Fruit fly (Drosophila melanogaster): ENCODE data around the gene CG14298.

Gene CG14298

dm6 chr3R:18923802-18924635 lies 48.7 kb downstream of the CG14298 start (continued):
- TF ChIP-seq twi (tag; optimal IDR thresholded peaks at IDR 0.05) (peak; percentile 13), sd (tag; optimal IDR thresholded peaks at IDR 0.05) (no peak), CG17328 (GFP tag; IDR thresholded peaks at IDR 0.05) (no peak), Jarid2 (GFP tag; optimal IDR thresholded peaks at IDR 0.05) (peak; percentile 72), CG3163 (GFP tag; optimal IDR thresholded peaks at IDR 0.05) (peak; percentile 53), CG6813 (GFP tag; optimal IDR thresholded peaks at IDR 0.05) (no peak), pita (GFP tag; optimal IDR thresholded peaks at IDR 0.05) (no peak), CG6854 (GFP tag; optimal IDR thresholded peaks at IDR 0.05) (no peak), CG17612 (GFP tag; IDR thresholded peaks at IDR 0.05) (no peak), CG7839 (tag; optimal IDR thresholded peaks at IDR 0.05) (no peak), kah (GFP tag; optimal IDR thresholded peaks at IDR 0.05) (peak; percentile 53), Side (GFP tag; optimal IDR thresholded peaks at IDR 0.05) (no peak), tx (GFP tag; optimal IDR thresholded peaks at IDR 0.05) (no peak), corto (GFP tag; optimal IDR thresholded peaks at IDR 0.05) (no peak), cg (GFP tag; optimal IDR thresholded peaks at IDR 0.05) (peak; percentile 79), eve (GFP tag; optimal IDR thresholded peaks at IDR 0.05) (no peak), ro (GFP tag; IDR thresholded peaks at IDR 0.05) (no peak), CG1832 (GFP tag; optimal IDR thresholded peaks at IDR 0.05) (peak; percentile 83), sqz (GFP tag; optimal IDR thresholded peaks at IDR 0.05) (peak; percentile 67), chinmo (GFP tag; IDR thresholded peaks at IDR 0.05; ENCODE audit: partially characterized antibody) (peak; percentile 22; the same call in 1 of the 4 replicates), CG2889 (GFP tag; IDR thresholded peaks at IDR 0.05) (no peak), fd64A (GFP tag; optimal IDR thresholded peaks at IDR 0.05) (no peak), CG7745 (tag; optimal IDR thresholded peaks at IDR 0.05) (no peak), sens (GFP tag) (peak; percentile 92), CG2199 (GFP tag; IDR thresholded peaks at IDR 0.05) (peak; percentile 76; the same call in 1 of the 3 replicates), CG14441 (GFP tag; IDR thresholded peaks at IDR 0.05) (no peak), Elba2 (GFP tag; optimal IDR thresholded peaks at IDR 0.05) (no peak), MESR4 (GFP tag; optimal IDR thresholded peaks at IDR 0.05) (no peak), pho (GFP tag; optimal IDR thresholded peaks at IDR 0.05) (no peak), insv (GFP tag; optimal IDR thresholded peaks at IDR 0.05) (peak in 1 of 2 experiments; percentile 50), Xrp1 (GFP tag; IDR thresholded peaks at IDR 0.05) (0 out of 2 replicates have a peak, but pooled peaks have one; percentile 5), CG34422 (GFP tag; IDR thresholded peaks at IDR 0.05) (peak; percentile 64; the same call in 1 of the 3 replicates), CG32532 (GFP tag; IDR thresholded peaks at IDR 0.05) (no peak), Eip74EF (GFP tag; optimal IDR thresholded peaks at IDR 0.05) (no peak), Bgb (GFP tag; IDR thresholded peaks at IDR 0.05; ENCODE audit: partially characterized antibody) (peak; percentile 19; the same call in 1 of the 2 replicates), p53 (GFP tag; optimal IDR thresholded peaks at IDR 0.05) (peak; percentile 100), CG31365 (tag; optimal IDR thresholded peaks at IDR 0.05) (no peak), CG15269 (tag; optimal IDR thresholded peaks at IDR 0.05) (no peak), Med (GFP tag) (peak; percentile 70), esg (GFP tag; conservative IDR thresholded peaks at IDR 0.05) (no peak), CG10654 (GFP tag; optimal IDR thresholded peaks at IDR 0.05) (no peak), Hey (tag; optimal IDR thresholded peaks at IDR 0.05) (no peak), crol (GFP tag; IDR thresholded peaks at IDR 0.05) (0 out of 2 replicates have a peak, but pooled peaks have one; percentile 11), sc (optimal IDR thresholded peaks at IDR 0.05) (no peak), sc (GFP tag; optimal IDR thresholded peaks at IDR 0.05) (no peak), bigmax (GFP tag; optimal IDR thresholded peaks at IDR 0.05) (peak; percentile 14), Camta (GFP tag; optimal IDR thresholded peaks at IDR 0.05) (no peak), YL-1 (GFP tag; optimal IDR thresholded peaks at IDR 0.05) (no peak), aop (GFP tag; IDR thresholded peaks at IDR 0.05) (0 out of 2 replicates have a peak, but pooled peaks have one; percentile 6)
